Fruit fly (Drosophila melanogaster) whole organism, embryonic: ENCODE data around the gene kraken.

Experiments
- ATbp ChIP-seq: fragments of 200-800 bp; sonication (Bioruptor generic); optimal IDR thresholded peaks from 2 replicates; lab custom pipeline; 2017; ENCODE audit warnings: missing biosample characterization, mild to moderate bottlenecking, missing genetic modification characterization, missing genetic modification reagents
- Abd-B ChIP-seq: fragments of 200-800 bp; sonication (Bioruptor generic); optimal IDR thresholded peaks from 2 replicates; lab custom pipeline; 2018; ENCODE audit warnings: missing biosample characterization, mild to moderate bottlenecking, missing genetic modification characterization, moderate library complexity
- Adf1 ChIP-seq: fragments of 200-800 bp; sonication (Bioruptor generic); IDR thresholded peaks from 2 replicates; pipeline ENCODE4 v1.3.6; 2022; ENCODE audit warnings: missing biosample characterization, missing genetic modification characterization
- CG10209 ChIP-seq: fragments of 200-800 bp; sonication (Bioruptor generic); optimal IDR thresholded peaks from 3 replicates; lab custom pipeline; 2017; ENCODE audit warnings: missing biosample characterization, mild to moderate bottlenecking, missing genetic modification characterization, missing genetic modification reagents
- CG11398 ChIP-seq: fragments of 200-800 bp; sonication (Bioruptor generic); optimal IDR thresholded peaks from 2 replicates; lab custom pipeline; 2016; ENCODE audit warnings: missing biosample characterization, missing genetic modification characterization
- CG1233 ChIP-seq: fragments of 200-800 bp; sonication (Bioruptor generic); optimal IDR thresholded peaks from 4 replicates; lab custom pipeline; 2018; ENCODE audit warnings: missing biosample characterization, mild to moderate bottlenecking, missing genetic modification characterization
- CG13287 ChIP-seq: fragments of 200-800 bp; sonication (Bioruptor generic); IDR thresholded peaks from 2 replicates; pipeline ENCODE4 v1.3.6; 2022; ENCODE audit warnings: missing biosample characterization, missing genetic modification characterization; ENCODE audit not compliant: partially characterized antibody
- CG13424 ChIP-seq: fragments of 200-800 bp; sonication (Bioruptor generic); optimal IDR thresholded peaks from 2 replicates; lab custom pipeline; 2019; ENCODE audit warnings: missing biosample characterization, mild to moderate bottlenecking, missing genetic modification characterization, moderate library complexity
- CG15514 ChIP-seq: fragments of 200-800 bp; sonication (Bioruptor generic); optimal IDR thresholded peaks from 3 replicates; lab custom pipeline; 2017; ENCODE audit warnings: missing biosample characterization, missing genetic modification characterization, mild to moderate bottlenecking, moderate library complexity, missing genetic modification reagents
- CG17361 ChIP-seq: fragments of 200-800 bp; sonication (Bioruptor generic); IDR thresholded peaks from 3 replicates; pipeline ENCODE4 v1.3.6; 2022; ENCODE audit warnings: missing biosample characterization, missing genetic modification characterization
- CG17612 ChIP-seq: fragments of 200-800 bp; sonication (Bioruptor generic); IDR thresholded peaks from 2 replicates; pipeline ENCODE4 v1.3.6; 2022; ENCODE audit warnings: missing biosample characterization, missing genetic modification characterization
- CG2116 ChIP-seq: fragments of 200-800 bp; sonication (Bioruptor generic); optimal IDR thresholded peaks from 3 replicates; lab custom pipeline; 2018; ENCODE audit warnings: missing biosample characterization, mild to moderate bottlenecking, missing genetic modification characterization
- CG2120 ChIP-seq: fragments of 200-800 bp; sonication (Bioruptor generic); optimal IDR thresholded peaks from 3 replicates; lab custom pipeline; 2016; ENCODE audit warnings: missing biosample characterization, missing genetic modification characterization
- CG2199 ChIP-seq: fragments of 200-800 bp; sonication (Bioruptor generic); IDR thresholded peaks from 3 replicates; pipeline ENCODE4 v1.3.6; 2022; ENCODE audit warnings: missing biosample characterization, missing genetic modification characterization
- CG34224 ChIP-seq: fragments of 200-800 bp; sonication (Bioruptor generic); IDR thresholded peaks from 3 replicates; pipeline ENCODE4 v1.3.6; 2022; ENCODE audit warnings: missing biosample characterization, missing genetic modification characterization; ENCODE audit not compliant: partially characterized antibody
- CG34422 ChIP-seq: fragments of 200-800 bp; sonication (Bioruptor generic); IDR thresholded peaks from 3 replicates; pipeline ENCODE4 v1.3.6; 2022; ENCODE audit warnings: missing biosample characterization, missing genetic modification characterization
- CG3847 ChIP-seq: fragments of 200-800 bp; sonication (Bioruptor generic); IDR thresholded peaks from 2 replicates; pipeline ENCODE4 v1.3.6; 2022; ENCODE audit warnings: missing biosample characterization, missing genetic modification characterization
- CG42726 ChIP-seq: fragments of 200-800 bp; sonication (Bioruptor generic); IDR thresholded peaks from 2 replicates; pipeline ENCODE4 v1.3.6; 2022; ENCODE audit warnings: missing biosample characterization, missing genetic modification characterization; ENCODE audit not compliant: partially characterized antibody
- CG4328 ChIP-seq: fragments of 200-800 bp; sonication (Bioruptor generic); optimal IDR thresholded peaks from 3 replicates; lab custom pipeline; 2017; ENCODE audit warnings: missing biosample characterization, missing genetic modification reagents, missing genetic modification characterization
- CG4854 ChIP-seq: fragments of 200-800 bp; sonication (Bioruptor generic); optimal IDR thresholded peaks from 2 replicates; lab custom pipeline; 2016; ENCODE audit warnings: missing biosample characterization, missing genetic modification characterization, inconsistent platforms
- CG6689 ChIP-seq: fragments of 200-800 bp; sonication (Bioruptor generic); IDR thresholded peaks from 2 replicates; pipeline ENCODE4 v1.3.6; 2022; ENCODE audit warnings: missing biosample characterization, missing genetic modification characterization
- CG6813 ChIP-seq: fragments of 200-800 bp; sonication (Bioruptor generic); optimal IDR thresholded peaks from 2 replicates; lab custom pipeline; 2017; ENCODE audit warnings: missing biosample characterization, missing genetic modification characterization, mild to moderate bottlenecking, moderate library complexity, missing genetic modification reagents
- CG7928 ChIP-seq: fragments of 200-800 bp; sonication (Bioruptor generic); optimal IDR thresholded peaks from 2 replicates; lab custom pipeline; 2017; ENCODE audit warnings: missing biosample characterization, mild to moderate bottlenecking, missing genetic modification characterization
- CG8478 ChIP-seq: fragments of >200 bp; optimal IDR thresholded peaks from 2 replicates; lab custom pipeline; 2018
- CG8924 ChIP-seq: fragments of 200-800 bp; optimal IDR thresholded peaks from 3 replicates; lab custom pipeline; 2019; ENCODE audit warnings: missing biosample characterization, mild to moderate bottlenecking, missing genetic modification characterization, moderate library complexity
- CG9876 ChIP-seq: fragments of 200-800 bp; sonication (Bioruptor generic); optimal IDR thresholded peaks from 2 replicates; lab custom pipeline; 2016; ENCODE audit warnings: missing biosample characterization, missing genetic modification characterization
- Ets65A ChIP-seq: fragments of 200-800 bp; sonication (Bioruptor generic); peaks from one replicate; lab custom pipeline; 2016; ENCODE audit warnings: missing biosample characterization, missing genetic modification characterization
- Hand ChIP-seq: fragments of 200-800 bp; sonication (Bioruptor generic); optimal IDR thresholded peaks from 2 replicates; lab custom pipeline; 2017; ENCODE audit warnings: mild to moderate bottlenecking, missing biosample characterization, missing genetic modification reagents, missing genetic modification characterization
- Max ChIP-seq: fragments of 200-800 bp; sonication (Bioruptor generic); optimal IDR thresholded peaks from 2 replicates; lab custom pipeline; 2016; ENCODE audit warnings: missing biosample characterization, mild to moderate bottlenecking, missing genetic modification characterization
- Mrtf ChIP-seq: fragments of 200-800 bp; sonication (Bioruptor generic); IDR thresholded peaks from 3 replicates; pipeline ENCODE4 v1.3.6; 2022; ENCODE audit warnings: missing biosample characterization, missing genetic modification characterization
- Poxn ChIP-seq: fragments of 200-800 bp; sonication (Bioruptor generic); IDR thresholded peaks from 2 replicates; pipeline ENCODE4 v1.3.6; 2022; ENCODE audit warnings: missing biosample characterization, missing genetic modification characterization
- Ravus ChIP-seq: fragments of 200-800 bp; sonication (Bioruptor generic); IDR thresholded peaks from 2 replicates; pipeline ENCODE4 v1.3.6; 2022; ENCODE audit warnings: missing biosample characterization, missing genetic modification characterization
- Side ChIP-seq: fragments of 200-800 bp; sonication (Bioruptor generic); optimal IDR thresholded peaks from 2 replicates; lab custom pipeline; 2016; ENCODE audit warnings: missing biosample characterization, missing genetic modification characterization
- bcd ChIP-seq: fragments of 200-800 bp; sonication (Bioruptor generic); optimal IDR thresholded peaks from 2 replicates; lab custom pipeline; 2017; ENCODE audit warnings: missing biosample characterization, mild to moderate bottlenecking, missing genetic modification characterization
- br ChIP-seq: fragments of >200 bp; optimal IDR thresholded peaks from 2 replicates; lab custom pipeline; 2017
- cad ChIP-seq: fragments of >200 bp; optimal IDR thresholded peaks from 2 replicates; lab custom pipeline; 2017; ENCODE audit warnings: missing biosample characterization, missing genetic modification characterization
- chm ChIP-seq: fragments of 200-800 bp; sonication (Bioruptor generic); IDR thresholded peaks from 2 replicates; pipeline ENCODE4 v1.3.6; 2022; ENCODE audit warnings: missing biosample characterization, missing genetic modification characterization
- eve ChIP-seq, 2 experiments: fragments of >200 bp; optimal IDR thresholded peaks; 2 replicates each; lab custom pipeline; 2017; ENCODE audit warnings: missing biosample characterization in 2 of 2, missing genetic modification characterization in 2 of 2
- eyg ChIP-seq: fragments of 200-800 bp; sonication (Bioruptor generic); optimal IDR thresholded peaks from 3 replicates; lab custom pipeline; 2016; ENCODE audit warnings: missing biosample characterization, missing genetic modification characterization
- jigr1 ChIP-seq: fragments of 200-800 bp; sonication (Bioruptor generic); IDR thresholded peaks from 3 replicates; pipeline ENCODE4 v1.3.6; 2022; ENCODE audit warnings: missing biosample characterization, missing genetic modification characterization
- lola ChIP-seq, 3 experiments: fragments of >200 bp in 2 of 3; fragments of 200-800 bp in 1 of 3; sonication (Bioruptor generic) in 1 of 3; optimal IDR thresholded peaks; 2 replicates each; lab custom pipeline; 2017 to 2019; ENCODE audit warnings: missing biosample characterization in 3 of 3, missing genetic modification characterization in 3 of 3, mild to moderate bottlenecking in 1 of 3, moderate library complexity in 1 of 3
- luna ChIP-seq: fragments of 200-800 bp; sonication (Bioruptor generic); optimal IDR thresholded peaks from 2 replicates; lab custom pipeline; 2016; ENCODE audit warnings: missing biosample characterization, missing genetic modification characterization
- rib ChIP-seq: fragments of 200-800 bp; sonication (Bioruptor generic); IDR thresholded peaks from 2 replicates; pipeline ENCODE4 v1.3.6; 2022; ENCODE audit warnings: missing biosample characterization, missing genetic modification characterization
- ro ChIP-seq: fragments of 200-800 bp; sonication (Bioruptor generic); IDR thresholded peaks from 2 replicates; pipeline ENCODE4 v1.3.6; 2022; ENCODE audit warnings: missing biosample characterization, missing genetic modification characterization
- sens ChIP-seq: fragments of 200-800 bp; sonication (Bioruptor generic); peaks from one replicate; lab custom pipeline; 2016; ENCODE audit warnings: missing biosample characterization, missing genetic modification characterization
- sna ChIP-seq: fragments of 200-800 bp; sonication (Bioruptor generic); IDR thresholded peaks from 2 replicates; pipeline ENCODE4 v1.3.6; 2022; ENCODE audit warnings: missing biosample characterization, missing genetic modification characterization; ENCODE audit not compliant: partially characterized antibody
- sr ChIP-seq: fragments of 200-800 bp; sonication (Bioruptor generic); IDR thresholded peaks from 3 replicates; pipeline ENCODE4 v1.3.6; 2022; ENCODE audit warnings: missing biosample characterization, missing genetic modification characterization
- tin ChIP-seq: fragments of 200-800 bp; sonication (Bioruptor generic); optimal IDR thresholded peaks from 3 replicates; lab custom pipeline; 2016; ENCODE audit warnings: missing biosample characterization, missing genetic modification characterization
- tna ChIP-seq: fragments of 200-800 bp; sonication (Bioruptor generic); IDR thresholded peaks from 2 replicates; pipeline ENCODE4 v1.3.6; 2022; ENCODE audit warnings: missing biosample characterization, missing genetic modification characterization; ENCODE audit not compliant: partially characterized antibody
- wdn ChIP-seq: fragments of 200-800 bp; sonication (Bioruptor generic); IDR thresholded peaks from 2 replicates; pipeline ENCODE4 v1.3.6; 2022; ENCODE audit warnings: missing biosample characterization, missing genetic modification characterization
- zen2 ChIP-seq: fragments of 200-800 bp; sonication (Bioruptor generic); IDR thresholded peaks from 3 replicates; pipeline ENCODE4 v1.3.6; 2022; ENCODE audit warnings: missing biosample characterization, missing genetic modification characterization; ENCODE audit not compliant: partially characterized antibody

kraken gene

dm6 chr2L:850727-851257 lies 1.8 kb upstream of the kraken start, which contains the start of gene drongo (continued):
- TF ChIP-seq lola (GFP tag; optimal IDR thresholded peaks at IDR 0.05; lab: Kevin White, UChicago) (no peak), CG10209 (no peak), CG34224 (GFP tag; lab: Robert Waterston, UW) (peak; percentile 31; the same call in 2 of the 3 replicates), Max (GFP tag; lab: Kevin White, UChicago) (no peak), br (lab: Kevin White, UChicago) (no peak), luna (GFP tag; lab: Kevin White, UChicago) (no peak), ro (no peak), bcd (peak; percentile 7), Ets65A (GFP tag; lab: Kevin White, UChicago) (no peak), CG4328 (GFP tag; lab: Kevin White, UChicago) (peak; percentile 20), zen2 (GFP tag; lab: Robert Waterston, UW) (no peak; the same call in 1 of the 3 replicates), rib (GFP tag; lab: Robert Waterston, UW) (peak; percentile 85), Hand (peak; percentile 61), CG7928 (GFP tag; lab: Kevin White, UChicago) (peak; percentile 19), eyg (no peak), jigr1 (GFP tag; lab: Robert Waterston, UW) (no peak), CG6813 (GFP tag; lab: Kevin White, UChicago) (no peak), CG15514 (GFP tag; lab: Kevin White, UChicago) (peak; percentile 75), ATbp (GFP tag; lab: Kevin White, UChicago) (peak; percentile 34), CG11398 (GFP tag; lab: Kevin White, UChicago) (peak; percentile 12), CG9876 (GFP tag; lab: Kevin White, UChicago) (peak; percentile 8), sens (GFP tag; lab: Kevin White, UChicago) (peak; percentile 86), CG13424 (peak; percentile 13), CG8924 (peak; percentile 37), Poxn (GFP tag; lab: Robert Waterston, UW) (no peak), sr (GFP tag; lab: Robert Waterston, UW) (no peak; the same call in 2 of the 3 replicates), CG42726 (peak; percentile 83), CG8478 (lab: Kevin White, UChicago) (no peak), Side (GFP tag; lab: Kevin White, UChicago) (no peak), Adf1 (GFP tag; lab: Robert Waterston, UW) (peak; percentile 52; the same call in 1 of the 2 replicates), CG2120 (GFP tag; lab: Kevin White, UChicago) (peak; percentile 50), CG2199 (GFP tag; lab: Robert Waterston, UW) (peak; percentile 73; the same call in 1 of the 3 replicates), CG1233 (GFP tag; lab: Kevin White, UChicago) (no peak), sna (peak; percentile 52; the same call in 1 of the 2 replicates), Ravus (GFP tag; lab: Robert Waterston, UW) (no peak), chm (peak; percentile 87), eve (GFP tag; optimal IDR thresholded peaks at IDR 0.05; lab: Kevin White, UChicago) (no peak), CG13287 (GFP tag; lab: Robert Waterston, UW) (peak; percentile 53; the same call in 1 of the 2 replicates), Abd-B (no peak), wdn (GFP tag; lab: Robert Waterston, UW) (no peak), CG4854 (GFP tag; lab: Kevin White, UChicago) (no peak), CG3847 (GFP tag; lab: Robert Waterston, UW) (peak; percentile 33; the same call in 1 of the 2 replicates), tin (GFP tag; lab: Kevin White, UChicago) (no peak), Mrtf (GFP tag; lab: Robert Waterston, UW) (no peak), cad (no peak), CG17612 (GFP tag; lab: Robert Waterston, UW) (no peak), CG6689 (GFP tag; lab: Robert Waterston, UW) (no peak), CG34422 (GFP tag; lab: Robert Waterston, UW) (peak; percentile 60; the same call in 1 of the 3 replicates), CG17361 (GFP tag; lab: Robert Waterston, UW) (no peak), CG2116 (GFP tag; lab: Kevin White, UChicago) (peak; percentile 55), tna (GFP tag; lab: Robert Waterston, UW) (peak; percentile 50; the same call in 1 of the 2 replicates)
